Fruit fly (Drosophila melanogaster): ENCODE results near the gene Pak3.

Pak3 gene

dm6 chr3R:16442937-16443336 is 10.7 kb downstream of the Pak3 start, which contains the start of the genes Ttc1 and CG14882 (continued):
- TF ChIP-seq CG10565 (GFP tag; optimal IDR thresholded peaks at IDR 0.05) (no peak), PHDP (tag; optimal IDR thresholded peaks at IDR 0.05) (peak; percentile 87), grau (tag; optimal IDR thresholded peaks at IDR 0.05) (peak; percentile 83), Hand (GFP tag; optimal IDR thresholded peaks at IDR 0.05) (peak; percentile 62), CG9437 (GFP tag; optimal IDR thresholded peaks at IDR 0.05) (peak; percentile 74), CG10366 (GFP tag; IDR thresholded peaks at IDR 0.05) (peak; percentile 93), CG31441 (GFP tag; IDR thresholded peaks at IDR 0.05) (peak; percentile 79), dysf (GFP tag; IDR thresholded peaks at IDR 0.05) (peak; percentile 86), CG18764 (GFP tag; optimal IDR thresholded peaks at IDR 0.05) (peak; percentile 71), CG14860 (GFP tag; IDR thresholded peaks at IDR 0.05; ENCODE audit: partially characterized antibody) (0 out of 3 replicates have a peak, but pooled peaks have one; percentile 6), Six4 (GFP tag; optimal IDR thresholded peaks at IDR 0.05) (peak; percentile 74), CG12942 (GFP tag; optimal IDR thresholded peaks at IDR 0.05) (peak; percentile 81), sob (GFP tag; IDR thresholded peaks at IDR 0.05) (peak; percentile 88), E2f2 (GFP tag; IDR thresholded peaks at IDR 0.05) (peak; percentile 80), CG34224 (GFP tag; IDR thresholded peaks at IDR 0.05; ENCODE audit: partially characterized antibody) (peak; percentile 54; the same call in 2 of the 3 replicates), exex (tag; optimal IDR thresholded peaks at IDR 0.05) (no peak), nom (GFP tag; optimal IDR thresholded peaks at IDR 0.05) (peak; percentile 30), tio (GFP tag; optimal IDR thresholded peaks at IDR 0.05) (no peak), CG4404 (GFP tag; IDR thresholded peaks at IDR 0.05) (peak; percentile 29; the same call in 1 of the 2 replicates), Elba2 (GFP tag; optimal IDR thresholded peaks at IDR 0.05) (peak; percentile 42), jumu (GFP tag; optimal IDR thresholded peaks at IDR 0.05) (peak; percentile 83), Nf-YA (GFP tag; IDR thresholded peaks at IDR 0.05) (no peak), pum (GFP tag; optimal IDR thresholded peaks at IDR 0.05) (peak; percentile 85), CG6854 (GFP tag; optimal IDR thresholded peaks at IDR 0.05) (peak; percentile 12), CG12071 (GFP tag; optimal IDR thresholded peaks at IDR 0.05) (no peak), ab (GFP tag; optimal IDR thresholded peaks at IDR 0.05) (peak; percentile 32), CG8089 (GFP tag; optimal IDR thresholded peaks at IDR 0.05) (peak; percentile 76), Aef1 (GFP tag; IDR thresholded peaks at IDR 0.05) (peak; percentile 76), br (optimal IDR thresholded peaks at IDR 0.05) (no peak), rib (GFP tag; IDR thresholded peaks at IDR 0.05) (peak; percentile 80), bab2 (GFP tag; optimal IDR thresholded peaks at IDR 0.05) (peak; percentile 90), CG2889 (GFP tag; IDR thresholded peaks at IDR 0.05) (peak; percentile 91), stwl (tag; optimal IDR thresholded peaks at IDR 0.05) (peak; percentile 91), gce (GFP tag; IDR thresholded peaks at IDR 0.05) (peak; percentile 13; the same call in 1 of the 3 replicates), Ravus (GFP tag; IDR thresholded peaks at IDR 0.05) (peak; percentile 35; the same call in 1 of the 2 replicates), CG4328 (GFP tag; optimal IDR thresholded peaks at IDR 0.05) (peak; percentile 38), Deaf1 (tag; optimal IDR thresholded peaks at IDR 0.05) (no peak), da (GFP tag; optimal IDR thresholded peaks at IDR 0.05) (peak; percentile 48), esg (GFP tag; conservative IDR thresholded peaks at IDR 0.05) (peak; percentile 85), HLH3B (GFP tag; IDR thresholded peaks at IDR 0.05) (peak; percentile 77), klu (GFP tag; IDR thresholded peaks at IDR 0.05) (peak; percentile 61), Ptx1 (GFP tag; IDR thresholded peaks at IDR 0.05) (peak; percentile 91), CG31388 (GFP tag; optimal IDR thresholded peaks at IDR 0.05) (no peak), CG3838 (GFP tag; optimal IDR thresholded peaks at IDR 0.05) (peak; percentile 71), CG30020 (tag; optimal IDR thresholded peaks at IDR 0.05) (peak; percentile 52), Dip3 (GFP tag; optimal IDR thresholded peaks at IDR 0.05) (peak; percentile 90), CrebB (tag; optimal IDR thresholded peaks at IDR 0.05) (peak; percentile 44), knrl (GFP tag; IDR thresholded peaks at IDR 0.05; ENCODE audit: partially characterized antibody) (peak; percentile 36; the same call in 2 of the 3 replicates), wek (GFP tag; optimal IDR thresholded peaks at IDR 0.05) (no peak), CG15011 (GFP tag; optimal IDR thresholded peaks at IDR 0.05) (no peak), CG11695 (GFP tag; IDR thresholded peaks at IDR 0.05) (peak; percentile 86), CG9817 (tag; optimal IDR thresholded peaks at IDR 0.05) (peak; percentile 80)
